Worm (Caenorhabditis elegans): ENCODE results near the gene jkk-1.
A peak's percentile ranks its signal among the peaks of the same experiment; 100 is the strongest.

The jkk-1 gene

DNA sequence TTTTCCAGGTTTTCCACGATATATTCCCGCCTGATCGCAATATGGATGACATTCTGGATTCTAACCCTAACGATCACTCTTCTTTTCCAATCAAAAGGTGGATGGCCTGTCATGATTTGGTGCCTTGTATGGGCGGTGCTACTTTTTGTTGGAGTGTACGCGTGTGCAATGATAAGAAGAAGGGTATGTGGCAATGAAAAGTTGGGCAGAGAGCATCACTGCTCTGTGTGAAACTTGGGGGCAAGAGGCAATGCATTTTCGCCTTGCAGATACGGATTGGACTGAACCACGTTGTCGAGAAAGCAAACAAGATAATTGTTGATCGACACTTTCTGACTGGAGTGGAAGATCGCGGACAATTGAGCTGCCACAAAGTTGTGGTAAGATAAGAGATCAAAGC is 22.0 kb upstream of the jkk-1 start:
- TF ChIP-seq ahr-1 (tag; optimal IDR thresholded peaks at IDR 0.05) (no peak), pha-4 (tag; optimal IDR thresholded peaks at IDR 0.05) (no peak), ceh-45 (GFP tag; IDR thresholded peaks at IDR 0.05) (no peak), ceh-30 (tag; optimal IDR thresholded peaks at IDR 0.05) (no peak), tbx-2 (tag; optimal IDR thresholded peaks at IDR 0.05) (no peak), pha-2 (tag; optimal IDR thresholded peaks at IDR 0.05) (no peak), C38D4.7 (GFP tag; optimal IDR thresholded peaks at IDR 0.05) (no peak), hlh-13 (GFP tag; optimal IDR thresholded peaks at IDR 0.05) (no peak), pax-1 (tag; optimal IDR thresholded peaks at IDR 0.05) (no peak), pag-3 (tag; optimal IDR thresholded peaks at IDR 0.05; ENCODE audit: borderline replicate concordance) (no peak), eyg-1 (tag; optimal IDR thresholded peaks at IDR 0.05) (no peak), ceh-9 (tag; optimal IDR thresholded peaks at IDR 0.05) (no peak)

ce11 chrX:5347856-5348255 is 20.4 kb upstream of the jkk-1 start:
- TF ChIP-seq ceh-14 (tag; optimal IDR thresholded peaks at IDR 0.05) (no peak), hlh-6 (tag; optimal IDR thresholded peaks at IDR 0.05) (no peak), ztf-16 (tag; optimal IDR thresholded peaks at IDR 0.05) (no peak), che-1 (tag; optimal IDR thresholded peaks at IDR 0.05) (no peak), ceh-22 (tag; optimal IDR thresholded peaks at IDR 0.05) (no peak), sdc-2 (tag; optimal IDR thresholded peaks at IDR 0.05) (no peak)

- no peak for TF ChIP-seq Y22D7AL.16 (tag; optimal IDR thresholded peaks at IDR 0.05)
- no peak for TF ChIP-seq K09A11.1 (tag; optimal IDR thresholded peaks at IDR 0.05; ENCODE audit: insufficient read depth)
- no peak for TF ChIP-seq sox-4 (tag; optimal IDR thresholded peaks at IDR 0.05)
- no peak for TF ChIP-seq syd-9 (tag; optimal IDR thresholded peaks at IDR 0.05)
- TF ChIP-seq dve-1 (tag; optimal IDR thresholded peaks at IDR 0.05): no peak
- no peak for TF ChIP-seq pqm-1 (tag; optimal IDR thresholded peaks at IDR 0.05)
- no peak for TF ChIP-seq pros-1 (tag; optimal IDR thresholded peaks at IDR 0.05)
- TF ChIP-seq pha-4 (tag; optimal IDR thresholded peaks at IDR 0.05): no peak
- TF ChIP-seq ceh-19 (GFP tag; optimal IDR thresholded peaks at IDR 0.05): no peak
- no peak for TF ChIP-seq fkh-10 (GFP tag; optimal IDR thresholded peaks at IDR 0.05)
- TF ChIP-seq hlh-15 (tag; optimal IDR thresholded peaks at IDR 0.05): no peak
- no peak for TF ChIP-seq ceh-31 (tag; optimal IDR thresholded peaks at IDR 0.05)
- TF ChIP-seq ceh-45 (GFP tag; IDR thresholded peaks at IDR 0.05): no peak
- TF ChIP-seq tbx-2 (tag; optimal IDR thresholded peaks at IDR 0.05): no peak
- TF ChIP-seq ceh-24 (tag; optimal IDR thresholded peaks at IDR 0.05): no peak
- TF ChIP-seq npax-4 (tag; optimal IDR thresholded peaks at IDR 0.05): no peak
- no peak for TF ChIP-seq unc-42 (tag; optimal IDR thresholded peaks at IDR 0.05)
Measured at ce11 chrX:5348529-5349148, 19.6 kb upstream of the jkk-1 start, which contains the start of gene syx-3. syx-3 (plus strand) TSS chrX:5349098.

DNA sequence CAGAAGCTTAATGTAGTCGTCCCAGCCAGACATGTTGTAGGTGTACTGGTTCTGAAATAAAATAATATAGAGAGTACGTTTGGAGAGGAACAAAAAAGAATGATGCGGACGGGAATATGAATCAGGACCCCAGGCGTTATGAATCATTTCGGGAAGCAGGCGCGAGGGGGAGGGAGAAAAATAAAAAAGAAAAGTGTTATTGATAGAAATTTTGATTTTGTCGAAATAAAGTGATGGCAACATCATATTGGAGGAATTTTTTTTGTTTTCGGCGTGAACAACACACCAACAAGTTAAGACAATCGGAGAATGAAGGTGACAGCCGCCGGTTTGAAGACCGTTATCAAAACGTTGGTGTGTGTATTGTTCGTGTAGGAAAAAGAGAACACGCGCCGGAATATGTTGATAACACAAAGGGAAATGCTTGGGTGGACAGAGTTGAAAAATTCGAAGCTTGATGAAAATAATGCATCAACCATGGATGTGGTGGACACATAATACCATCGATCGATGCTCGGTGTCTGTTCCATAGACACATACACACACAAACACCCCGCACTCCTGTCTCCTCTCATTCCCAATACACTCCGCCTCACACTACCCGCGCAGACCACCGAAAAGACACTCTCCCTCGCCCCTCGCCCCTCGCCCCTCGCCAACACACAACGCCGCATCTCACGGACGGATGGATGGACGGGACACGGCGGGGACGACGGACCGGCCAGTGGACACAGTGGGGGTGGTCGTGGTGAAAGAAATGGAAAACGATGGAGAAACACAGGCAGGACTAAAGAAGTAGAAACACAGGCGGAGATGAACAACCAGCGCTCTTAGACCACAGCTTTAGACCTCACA is 14.0 kb upstream of the jkk-1 start, which contains the start of gene pfn-2:
Gene pfn-2, minus strand, starts transcription at position 51 of the 855 bp plus-strand sequence.
- TF ChIP-seq lin-11 (tag; optimal IDR thresholded peaks at IDR 0.05) (no peak), nhr-232 (tag; optimal IDR thresholded peaks at IDR 0.05) (no peak), unc-42 (tag; optimal IDR thresholded peaks at IDR 0.05) (no peak), elt-4 (tag; optimal IDR thresholded peaks at IDR 0.05) (no peak), hlh-30 (tag; optimal IDR thresholded peaks at IDR 0.05; ENCODE audit: insufficient read depth) (no peak), odd-2 (tag; optimal IDR thresholded peaks at IDR 0.05) (no peak), ceh-22 (tag; optimal IDR thresholded peaks at IDR 0.05) (no peak), K02D7.2 (tag; optimal IDR thresholded peaks at IDR 0.05) (no peak), ceh-14 (tag; optimal IDR thresholded peaks at IDR 0.05) (peak; percentile 38), ceh-6 (GFP tag; optimal IDR thresholded peaks at IDR 0.05) (peak; percentile 48), ceh-34 (tag; optimal IDR thresholded peaks at IDR 0.05) (peak; percentile 68), ama-1 (optimal IDR thresholded peaks at IDR 0.05) (no peak), ceh-48 (tag; optimal IDR thresholded peaks at IDR 0.05) (no peak), ceh-9 (tag; optimal IDR thresholded peaks at IDR 0.05) (peak; percentile 18), K09A11.1 (tag; optimal IDR thresholded peaks at IDR 0.05; ENCODE audit: insufficient read depth) (no peak), ceh-2 (tag; optimal IDR thresholded peaks at IDR 0.05) (peak; percentile 50), mec-3 (tag; optimal IDR thresholded peaks at IDR 0.05; ENCODE audit: borderline replicate concordance) (no peak), C08G9.2 (tag; optimal IDR thresholded peaks at IDR 0.05) (peak; percentile 52), hlh-15 (tag; optimal IDR thresholded peaks at IDR 0.05) (no peak), zip-5 (tag; optimal IDR thresholded peaks at IDR 0.05) (no peak), C38D4.7 (GFP tag; optimal IDR thresholded peaks at IDR 0.05) (no peak)
